Worm (Caenorhabditis elegans) whole organism, L4/young adult: ENCODE measurements around the gene nspa-2.

Source experiments
- W03F9.2 ChIP-seq: fragments of 150-350 bp; optimal IDR thresholded peaks from 2 replicates; lab custom pipeline; 2014; ENCODE audit warnings: missing biosample characterization, missing genetic modification characterization
- dao-5 ChIP-seq: sonication (generic microtip); optimal IDR thresholded peaks from 2 replicates; lab custom pipeline; 2016; ENCODE audit warnings: missing genotype, missing genetic modification characterization, moderate library complexity, missing compliant biosample characterization
- him-1 ChIP-seq: sonication (generic microtip); optimal IDR thresholded peaks from 2 replicates; lab custom pipeline; 2016; ENCODE audit warnings: missing genotype, missing genetic modification reagents, missing genetic modification characterization, missing compliant biosample characterization

ce11 chrV:14936587-14936986 lies 45.7 kb downstream of the nspa-2 start, which contains the start of gene C30G7.2:
- TF ChIP-seq him-1 (tag; lab: Kevin White, UChicago) (no peak), dao-5 (tag; lab: Kevin White, UChicago) (no peak), W03F9.2 (tag; lab: Kevin White, UChicago) (no peak)
